Worm (Caenorhabditis elegans) whole organism, young adult: ENCODE results near the gene ZC116.1.

ENCODE experiments used
- B0019.2 ChIP-seq: fragments of 200-800 bp; sonication (Bioruptor generic); conservative IDR thresholded peaks from 2 replicates; pipeline ENCODE4 v1.3.6; 2022; ENCODE audit warnings: missing genetic modification reagents, missing genetic modification characterization, missing compliant biosample characterization
- Y79H2A.3 ChIP-seq: fragments of 200-800 bp; sonication (Bioruptor generic); conservative IDR thresholded peaks from 2 replicates; pipeline ENCODE4 v1.3.6; 2022; ENCODE audit warnings: missing genetic modification reagents, missing genetic modification characterization, missing compliant biosample characterization
- aptf-2 ChIP-seq: fragments of 200-800 bp; sonication (Bioruptor generic); conservative IDR thresholded peaks from 2 replicates; pipeline ENCODE4 v1.3.6; 2022; ENCODE audit warnings: missing genetic modification reagents, missing genetic modification characterization, missing compliant biosample characterization
- ceh-40 ChIP-seq: fragments of 200-800 bp; sonication (Bioruptor generic); IDR thresholded peaks from 2 replicates; pipeline ENCODE4 v1.3.6; 2022; ENCODE audit warnings: missing genetic modification characterization, missing compliant biosample characterization
- hlh-12 ChIP-seq: sonication (generic microtip); optimal IDR thresholded peaks from 2 replicates; lab custom pipeline; 2016; ENCODE audit warnings: missing genetic modification characterization, missing compliant biosample characterization
- hmg-1.2 ChIP-seq: fragments of 200-800 bp; sonication (Bioruptor generic); IDR thresholded peaks from 2 replicates; pipeline ENCODE4 v1.3.6; 2022; ENCODE audit warnings: missing genetic modification reagents, missing genetic modification characterization, missing compliant biosample characterization
- nhr-27 ChIP-seq: fragments of 200-800 bp; sonication (Bioruptor generic); optimal IDR thresholded peaks from 2 replicates; lab custom pipeline; 2018; ENCODE audit warnings: mild to moderate bottlenecking, missing genetic modification characterization, moderate library complexity, missing compliant biosample characterization
- pha-4 ChIP-seq: fragments of 150-350 bp; sonication (generic microtip); optimal IDR thresholded peaks from 2 replicates; lab custom pipeline; 2014; ENCODE audit warnings: missing biosample characterization, missing genetic modification reagents, missing genetic modification characterization
- repo-1 ChIP-seq: sonication (generic microtip); optimal IDR thresholded peaks from 2 replicates; lab custom pipeline; 2017; ENCODE audit warnings: mild to moderate bottlenecking, missing genetic modification characterization, missing compliant biosample characterization
- rpc-1 ChIP-seq, 2 experiments: fragments of 150-350 bp in 1 of 2; sonication (generic microtip) in 1 of 2; optimal IDR thresholded peaks; 2 replicates each; lab custom pipeline; 2014 to 2018; ENCODE audit warnings: missing biosample characterization in 1 of 2, missing genetic modification characterization in 1 of 2, missing genetic modification reagents in 1 of 2, missing genotype in 1 of 2
- snpc-3.4 ChIP-seq: sonication (generic microtip); optimal IDR thresholded peaks from 2 replicates; lab custom pipeline; 2017; ENCODE audit warnings: missing genetic modification characterization, mild to moderate bottlenecking, missing compliant biosample characterization, antibody characterized with exemption, moderate library complexity, missing genotype, missing genetic modification reagents

- no peak for TF ChIP-seq pha-4 (tag; lab: Kevin White, UChicago)
- TF ChIP-seq B0019.2 (GFP tag; lab: Robert Waterston, UW), result no peak
- no peak for TF ChIP-seq hmg-1.2
- TF ChIP-seq hlh-12 (tag; lab: Kevin White, UChicago), result no peak
- no peak for TF ChIP-seq rpc-1 (optimal IDR thresholded peaks at IDR 0.05; lab: Kevin White, UChicago)
- no peak for TF ChIP-seq rpc-1 (tag; optimal IDR thresholded peaks at IDR 0.05; lab: Kevin White, UChicago)
- no peak for TF ChIP-seq aptf-2 (GFP tag; lab: Robert Waterston, UW)
- TF ChIP-seq repo-1 (tag; lab: Kevin White, UChicago), result no peak
- no peak for TF ChIP-seq snpc-3.4 (tag; lab: Kevin White, UChicago)
- TF ChIP-seq nhr-27 (tag; lab: Kevin White, UChicago), result no peak
- TF ChIP-seq ceh-40 (GFP tag; lab: Robert Waterston, UW), result no peak
- TF ChIP-seq Y79H2A.3 (GFP tag; lab: Robert Waterston, UW), result no peak
These were observed 22.8 kb upstream of the ZC116.1 start for ce11 chrV:12586793-12587192.
